Worm (Caenorhabditis elegans) whole organism, L4 larva: ENCODE data around the gene fbxa-160.
"Not testable (repeated sequence)": the region's sequence is repeated elsewhere in the genome, so short reads cannot be mapped to it uniquely, and the experiment has no call there.

ENCODE experiments used
- D1046.2 ChIP-seq: fragments of 200-800 bp; sonication (Bioruptor generic); IDR thresholded peaks from 2 replicates; pipeline ENCODE4 v1.3.6; 2022; ENCODE audit warnings: missing genetic modification characterization, missing compliant biosample characterization
- F10B5.3 ChIP-seq: sonication (generic microtip); optimal IDR thresholded peaks from 2 replicates; lab custom pipeline; 2016; ENCODE audit warnings: mild to moderate bottlenecking, missing genetic modification characterization, missing compliant biosample characterization
- F49E8.2 ChIP-seq: sonication (generic microtip); optimal IDR thresholded peaks from 2 replicates; lab custom pipeline; 2016; ENCODE audit warnings: missing compliant biosample characterization, mild to moderate bottlenecking, missing genetic modification characterization, borderline replicate concordance
- T26A8.4 ChIP-seq: fragments of 200-800 bp; sonication (Bioruptor generic); IDR thresholded peaks from 2 replicates; pipeline ENCODE4 v1.3.6; 2022; ENCODE audit warnings: missing genetic modification characterization, missing compliant biosample characterization
- Y105C5A.15 ChIP-seq: fragments of 200-800 bp; sonication (Bioruptor generic); IDR thresholded peaks from 2 replicates; pipeline ENCODE4 v1.3.6; 2022; ENCODE audit warnings: missing genetic modification characterization, missing compliant biosample characterization
- Y48G9A.11 ChIP-seq: fragments of 200-800 bp; sonication (Bioruptor generic); IDR thresholded peaks from 2 replicates; pipeline ENCODE4 v1.3.6; 2022; ENCODE audit warnings: missing genetic modification reagents, missing genetic modification characterization, missing compliant biosample characterization
- ama-1 ChIP-seq: fragments of 150-350 bp; optimal IDR thresholded peaks from 2 replicates; lab custom pipeline; 2014; ENCODE audit warnings: inconsistent platforms, mixed read lengths
- daf-16 ChIP-seq, 3 experiments: sonication (generic microtip); optimal IDR thresholded peaks; 2 replicates each; lab custom pipeline; 2016 to 2017; ENCODE audit warnings: missing genetic modification characterization in 3 of 3, missing genetic modification reagents in 3 of 3, mild to moderate bottlenecking in 2 of 3, missing compliant biosample characterization in 2 of 3, missing biosample characterization in 1 of 3, moderate library complexity in 1 of 3
- dmd-6 ChIP-seq: fragments of 200-800 bp; sonication (Bioruptor generic); IDR thresholded peaks from 2 replicates; pipeline ENCODE4 v1.3.6; 2022; ENCODE audit warnings: missing genetic modification reagents, missing genetic modification characterization, missing compliant biosample characterization
- dmd-9 ChIP-seq: fragments of 200-800 bp; sonication (Bioruptor generic); IDR thresholded peaks from 2 replicates; pipeline ENCODE4 v1.3.6; 2022; ENCODE audit warnings: missing genetic modification reagents, missing genetic modification characterization, missing compliant biosample characterization
- duxl-1 ChIP-seq: sonication (generic microtip); optimal IDR thresholded peaks from 2 replicates; lab custom pipeline; 2016; ENCODE audit warnings: mild to moderate bottlenecking, missing genetic modification characterization, moderate library complexity, missing compliant biosample characterization; ENCODE audit not compliant: poor library complexity
- dve-1 ChIP-seq: sonication (generic microtip); optimal IDR thresholded peaks from 2 replicates; lab custom pipeline; 2017; ENCODE audit warnings: antibody characterized with exemption, mild to moderate bottlenecking, missing genetic modification characterization, missing compliant biosample characterization; ENCODE audit not compliant: insufficient read depth
- gei-8 ChIP-seq: fragments of 200-800 bp; sonication (Bioruptor generic); optimal IDR thresholded peaks from 2 replicates; lab custom pipeline; 2018; ENCODE audit warnings: mild to moderate bottlenecking, missing genetic modification characterization, missing compliant biosample characterization
- hlh-11 ChIP-seq: fragments of 200-800 bp; sonication (Bioruptor generic); optimal IDR thresholded peaks from 2 replicates; lab custom pipeline; 2018; ENCODE audit warnings: mild to moderate bottlenecking, missing genetic modification characterization, missing compliant biosample characterization
- hmg-1.1 ChIP-seq: fragments of 200-800 bp; sonication (Bioruptor generic); IDR thresholded peaks from 2 replicates; pipeline ENCODE4 v1.3.6; 2022; ENCODE audit warnings: missing genetic modification reagents, missing genetic modification characterization, missing compliant biosample characterization
- lim-7 ChIP-seq: fragments of 200-800 bp; sonication (Bioruptor generic); IDR thresholded peaks from 2 replicates; pipeline ENCODE4 v1.3.6; 2022; ENCODE audit warnings: missing genetic modification characterization, missing compliant biosample characterization
- lin-1 ChIP-seq: fragments of 200-800 bp; sonication (Bioruptor generic); IDR thresholded peaks from 2 replicates; pipeline ENCODE4 v1.3.6; 2022; ENCODE audit warnings: missing genetic modification reagents, missing genetic modification characterization, missing compliant biosample characterization
- lsy-2 ChIP-seq, 2 experiments: fragments of 150-350 bp in 1 of 2; sonication (generic microtip) in 1 of 2; optimal IDR thresholded peaks; 2 replicates each; lab custom pipeline; 2014 to 2017; ENCODE audit warnings: missing biosample characterization in 2 of 2, missing genetic modification characterization in 2 of 2
- mdt-29 ChIP-seq: fragments of 200-800 bp; sonication (Bioruptor generic); IDR thresholded peaks from 2 replicates; pipeline ENCODE4 v1.3.6; 2022; ENCODE audit warnings: missing genetic modification reagents, missing genetic modification characterization, missing compliant biosample characterization
- mes-2 ChIP-seq: sonication (generic microtip); optimal IDR thresholded peaks from 2 replicates; lab custom pipeline; 2016; ENCODE audit warnings: missing genotype, mild to moderate bottlenecking, missing genetic modification characterization, missing compliant biosample characterization; ENCODE audit not compliant: poor library complexity, severe bottlenecking
- nhr-25 ChIP-seq: sonication (generic microtip); optimal IDR thresholded peaks from 2 replicates; lab custom pipeline; 2017; ENCODE audit warnings: missing genetic modification characterization, mild to moderate bottlenecking, missing compliant biosample characterization, antibody characterized with exemption, moderate library complexity, borderline replicate concordance; ENCODE audit not compliant: insufficient read depth
- nhr-28 ChIP-seq: fragments of 150-350 bp; optimal IDR thresholded peaks from 2 replicates; lab custom pipeline; 2014; ENCODE audit warnings: missing biosample characterization, missing genetic modification characterization
- nhr-41 ChIP-seq: fragments of 200-800 bp; sonication (Bioruptor generic); IDR thresholded peaks from 2 replicates; pipeline ENCODE4 v1.3.6; 2022; ENCODE audit warnings: missing genetic modification reagents, missing genetic modification characterization, missing compliant biosample characterization
- php-3 ChIP-seq: fragments of 200-800 bp; sonication (Bioruptor generic); IDR thresholded peaks from 2 replicates; pipeline ENCODE4 v1.3.6; 2022; ENCODE audit warnings: missing genetic modification reagents, missing genetic modification characterization, missing compliant biosample characterization
- pqm-1 ChIP-seq: sonication (generic microtip); optimal IDR thresholded peaks from 2 replicates; lab custom pipeline; 2017; ENCODE audit warnings: missing biosample characterization, missing genetic modification characterization
- spr-3 ChIP-seq: fragments of 200-800 bp; sonication (Bioruptor generic); optimal IDR thresholded peaks from 2 replicates; lab custom pipeline; 2018; ENCODE audit warnings: mild to moderate bottlenecking, missing genetic modification characterization, missing compliant biosample characterization
- tra-1 ChIP-seq: fragments of 200-800 bp; sonication (Bioruptor generic); IDR thresholded peaks from 2 replicates; pipeline ENCODE4 v1.3.6; 2022; ENCODE audit warnings: missing genetic modification reagents, missing genetic modification characterization, missing compliant biosample characterization
- zip-2 ChIP-seq: fragments of 150-350 bp; optimal IDR thresholded peaks from 2 replicates; lab custom pipeline; 2014; ENCODE audit warnings: missing biosample characterization, missing genetic modification characterization

The fbxa-160 gene

ce11 chrII:1662881-1663280, 38.4 kb upstream of the fbxa-160 start, which contains the start of gene ZC204.14:
Gene ZC204.14 (minus strand): TSS chrII:1662949.
- TF ChIP-seq nhr-25 (tag; lab: Kevin White, UChicago), result no peak
- peak in 1 of 2 experiments; percentile 46 for TF ChIP-seq lsy-2 (tag; optimal IDR thresholded peaks at IDR 0.05; lab: Kevin White, UChicago)
- TF ChIP-seq mes-2 (tag; lab: Kevin White, UChicago), result peak; percentile 51
- no peak for TF ChIP-seq T26A8.4 (GFP tag; lab: Robert Waterston, UW)

- TF ChIP-seq D1046.2 (0 out of 2 replicates have a peak, but pooled peaks have one; percentile 24), tra-1 (GFP tag; lab: Robert Waterston, UW) (0 out of 2 replicates have a peak, but pooled peaks have one; percentile 16), hmg-1.1 (GFP tag; lab: Robert Waterston, UW) (peak; percentile 49), duxl-1 (tag; lab: Kevin White, UChicago) (peak; percentile 51), mes-2 (tag; lab: Kevin White, UChicago) (peak; percentile 26), T26A8.4 (GFP tag; lab: Robert Waterston, UW) (0 out of 2 replicates have a peak, but pooled peaks have one; percentile 43), Y48G9A.11 (GFP tag; lab: Robert Waterston, UW) (peak; percentile 72), dmd-6 (GFP tag; lab: Robert Waterston, UW) (peak; percentile 23; the same call in 1 of the 2 replicates)
- TF ChIP-seq, all 104 proteins: peak for 8; not testable (repeated sequence) for 96
Observed at ce11 chrII:1661300-1661838, 36.9 kb upstream of the fbxa-160 start.

DNA sequence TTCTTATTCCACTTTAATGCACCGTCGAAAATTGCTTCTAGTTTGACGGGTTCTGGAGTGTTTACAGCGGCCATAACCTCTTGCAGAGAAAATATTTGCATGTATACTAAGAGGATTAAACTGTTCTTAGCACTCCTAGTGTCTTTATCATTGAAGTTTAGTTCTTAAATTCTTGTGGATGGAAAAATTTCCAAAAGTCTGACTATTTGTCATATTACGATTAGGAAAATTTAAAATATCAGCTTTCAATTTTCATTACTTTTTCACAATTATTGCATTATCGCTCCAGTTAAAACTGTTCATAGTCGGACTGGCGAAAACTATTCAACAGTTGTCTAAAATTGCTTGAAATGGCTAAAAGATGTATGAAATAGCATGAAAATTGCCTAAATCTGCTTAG, 36.4 kb upstream of the fbxa-160 start, which contains the start of gene ZC204.13:
Gene ZC204.13, minus strand, starts transcription at position 101 of the 400 bp plus-strand sequence.
- not testable (repeated sequence) for TF ChIP-seq Y105C5A.15 (GFP tag; lab: Robert Waterston, UW); spr-3; ama-1

DNA sequence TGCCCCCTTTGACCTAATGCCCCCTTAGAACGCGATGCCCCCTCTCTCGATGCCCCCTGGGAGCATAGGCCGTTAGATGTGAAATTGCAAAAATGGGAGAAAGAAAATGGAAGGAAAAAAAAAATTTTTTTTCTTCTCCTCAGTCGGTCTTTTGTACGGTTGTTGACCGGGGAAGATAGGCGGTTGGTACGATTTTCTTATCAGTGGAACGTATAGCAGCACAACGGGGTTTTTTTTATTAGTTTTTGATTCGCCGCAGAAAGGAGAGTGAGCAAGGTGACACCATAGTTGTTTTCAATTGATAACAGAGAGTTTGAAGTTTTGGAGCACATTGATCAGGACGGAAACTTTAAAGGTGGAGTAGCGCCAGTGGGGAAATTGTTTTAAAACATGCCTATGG, 35.3 kb upstream of the fbxa-160 start:
- TF ChIP-seq tra-1 (GFP tag; lab: Robert Waterston, UW), result peak; percentile 55; the same call in 1 of the 2 replicates
- TF ChIP-seq php-3 (GFP tag; lab: Robert Waterston, UW), result peak; percentile 70
- peak; percentile 36 for TF ChIP-seq hlh-11 (tag; lab: Kevin White, UChicago)
- peak; percentile 68 for TF ChIP-seq pqm-1 (tag; lab: Kevin White, UChicago)
- peak; percentile 26 for TF ChIP-seq duxl-1 (tag; lab: Kevin White, UChicago)
- TF ChIP-seq daf-16 (GFP tag; optimal IDR thresholded peaks at IDR 0.05; lab: Kevin White, UChicago), result not testable (repeated sequence)
- peak; percentile 48 for TF ChIP-seq daf-16 (tag; optimal IDR thresholded peaks at IDR 0.05; lab: Kevin White, UChicago)
- TF ChIP-seq nhr-28 (tag; lab: Kevin White, UChicago), result peak; percentile 47
- TF ChIP-seq T26A8.4 (GFP tag; lab: Robert Waterston, UW), result 0 out of 2 replicates have a peak, but pooled peaks have one; percentile 45
- peak; percentile 88 for TF ChIP-seq dmd-6 (GFP tag; lab: Robert Waterston, UW)
- 0 out of 2 replicates have a peak, but pooled peaks have one; percentile 27 for TF ChIP-seq dmd-9 (GFP tag; lab: Robert Waterston, UW)
- 0 out of 2 replicates have a peak, but pooled peaks have one; percentile 14 for TF ChIP-seq nhr-41 (GFP tag; lab: Robert Waterston, UW)
- TF ChIP-seq lin-1 (GFP tag; lab: Robert Waterston, UW), result peak; percentile 43; the same call in 1 of the 2 replicates

DNA sequence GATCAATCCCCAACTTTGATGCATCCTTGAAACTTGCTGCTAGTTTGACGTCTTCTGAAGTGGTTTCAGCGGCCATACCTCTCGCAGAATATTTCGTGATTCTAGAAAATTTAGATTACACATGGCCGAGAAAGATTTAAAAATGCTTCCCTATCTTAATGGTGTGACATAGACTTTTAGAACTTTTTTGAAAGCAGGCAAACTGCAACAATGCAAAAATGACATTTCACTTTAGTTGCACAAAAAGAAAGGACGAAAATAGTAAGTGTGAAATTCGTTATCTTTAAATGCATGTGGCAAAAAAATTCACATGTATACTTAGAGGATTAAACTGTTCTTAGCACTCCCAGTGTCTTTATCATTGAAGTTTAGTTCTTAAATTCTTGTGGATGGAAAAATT, 32.7 kb upstream of the fbxa-160 start, which contains the start of gene ZC204.12:
Gene ZC204.12, minus strand, starts transcription at position 101 of the 400 bp plus-strand sequence.
- TF ChIP-seq zip-2 (tag; lab: Kevin White, UChicago) (no peak), nhr-28 (tag; lab: Kevin White, UChicago) (no peak), pqm-1 (tag; lab: Kevin White, UChicago) (no peak), dve-1 (tag; lab: Kevin White, UChicago) (no peak), gei-8 (GFP tag; lab: Kevin White, UChicago) (no peak), F10B5.3 (tag; lab: Kevin White, UChicago) (no peak), mdt-29 (GFP tag; lab: Robert Waterston, UW) (no peak), F49E8.2 (tag; lab: Kevin White, UChicago) (no peak), lim-7 (GFP tag; lab: Robert Waterston, UW) (no peak)
